Worm (Caenorhabditis elegans) whole organism, midembryonic: Measurements from ENCODE around the gene pup-2.
A peak's percentile ranks its signal among the peaks of the same experiment; 100 is the strongest.

Experiments
- flt-1 ChIP-seq: fragments of 200-800 bp; sonication (Bioruptor generic); IDR thresholded peaks from 2 replicates; pipeline ENCODE4 v1.3.6; 2022; ENCODE audit warnings: missing genetic modification characterization, missing compliant biosample characterization
- klf-2 ChIP-seq: fragments of 200-800 bp; sonication (Bioruptor generic); conservative IDR thresholded peaks from 2 replicates; pipeline ENCODE4 v1.3.6; 2022; ENCODE audit warnings: missing genetic modification reagents, missing genetic modification characterization, missing compliant biosample characterization
- med-1 ChIP-seq: sonication (generic microtip); optimal IDR thresholded peaks from 2 replicates; lab custom pipeline; 2017; ENCODE audit warnings: missing genetic modification characterization, mild to moderate bottlenecking, missing compliant biosample characterization, antibody characterized with exemption, missing genetic modification reagents; ENCODE audit not compliant: insufficient read depth
- ref-1 ChIP-seq: fragments of 200-800 bp; sonication (Bioruptor generic); conservative IDR thresholded peaks from 2 replicates; pipeline ENCODE4 v1.3.6; 2022; ENCODE audit warnings: missing genetic modification reagents, missing genetic modification characterization, missing compliant biosample characterization
- ztf-23 ChIP-seq: fragments of 200-800 bp; sonication (Bioruptor generic); IDR thresholded peaks from 2 replicates; pipeline ENCODE4 v1.3.6; 2022; ENCODE audit warnings: missing genetic modification reagents, missing genetic modification characterization, missing compliant biosample characterization

DNA sequence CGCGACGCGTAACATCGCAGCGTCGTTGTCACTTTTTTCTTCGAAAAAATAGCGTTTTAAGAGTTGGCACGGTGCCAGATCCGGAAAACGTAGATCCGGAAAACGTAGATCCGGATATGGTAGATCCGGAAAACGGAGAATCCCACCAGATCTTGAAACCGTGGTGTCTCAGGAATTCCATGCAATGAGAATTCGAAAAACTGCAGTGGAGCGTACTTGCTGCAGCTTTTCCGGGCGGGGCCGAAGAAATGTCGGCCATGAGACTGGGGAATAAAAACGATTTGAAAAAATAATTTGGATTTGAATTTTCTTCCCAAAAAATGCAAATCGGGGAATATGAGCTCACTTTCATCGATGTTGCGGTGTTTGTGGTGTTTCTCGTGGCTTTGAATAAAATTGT, 13.2 kb upstream of the pup-2 start, which contains the start of gene K10D2.5:
- TF ChIP-seq med-1 (GFP tag; lab: Kevin White, UChicago) (no peak), flt-1 (peak; percentile 93), klf-2 (GFP tag; lab: Robert Waterston, UW) (peak; percentile 86), ref-1 (GFP tag; lab: Robert Waterston, UW) (peak; percentile 54), ztf-23 (GFP tag; lab: Robert Waterston, UW) (peak; percentile 91)
